Worm (Caenorhabditis elegans) whole organism, L1 larva: ENCODE results near the gene str-249.

Source experiments
- C04F5.9 ChIP-seq: sonication (generic microtip); optimal IDR thresholded peaks from 2 replicates; lab custom pipeline; 2016; ENCODE audit warnings: missing genetic modification characterization, missing compliant biosample characterization
- C16A3.4 ChIP-seq: fragments of 150-350 bp; optimal IDR thresholded peaks from 2 replicates; lab custom pipeline; 2014; ENCODE audit warnings: missing biosample characterization, missing genetic modification characterization
- C34B4.2 ChIP-seq: sonication (generic microtip); optimal IDR thresholded peaks from 2 replicates; lab custom pipeline; 2017; ENCODE audit warnings: mild to moderate bottlenecking, missing genetic modification characterization, missing compliant biosample characterization
- aly-2 ChIP-seq: fragments of 150-350 bp; optimal IDR thresholded peaks from 2 replicates; lab custom pipeline; 2014; ENCODE audit warnings: missing biosample characterization, missing genetic modification characterization
- ceh-63 ChIP-seq: fragments of 200-800 bp; sonication (Bioruptor generic); optimal IDR thresholded peaks from 2 replicates; lab custom pipeline; 2018; ENCODE audit warnings: mild to moderate bottlenecking, missing genetic modification characterization, missing compliant biosample characterization
- ceh-8 ChIP-seq: fragments of 200-800 bp; sonication (Bioruptor generic); optimal IDR thresholded peaks from 2 replicates; lab custom pipeline; 2018; ENCODE audit warnings: mild to moderate bottlenecking, missing genetic modification characterization, moderate library complexity, missing compliant biosample characterization
- ceh-88 ChIP-seq: fragments of 200-800 bp; sonication (Bioruptor generic); IDR thresholded peaks from 2 replicates; pipeline ENCODE4 v1.3.6; 2022; ENCODE audit warnings: missing genetic modification characterization, missing compliant biosample characterization
- ceh-90 ChIP-seq: sonication (generic microtip); optimal IDR thresholded peaks from 2 replicates; lab custom pipeline; 2016; ENCODE audit warnings: missing genetic modification characterization, missing compliant biosample characterization
- ces-1 ChIP-seq: fragments of 150-350 bp; optimal IDR thresholded peaks from 2 replicates; lab custom pipeline; 2014; ENCODE audit warnings: missing biosample characterization, missing genetic modification reagents, missing genetic modification characterization
- dpl-1 ChIP-seq, 3 experiments: fragments of 150-350 bp in 2 of 3; sonication (generic microtip) in 1 of 3; optimal IDR thresholded peaks; 2 replicates each; lab custom pipeline; 2014 to 2017; ENCODE audit warnings: missing biosample characterization in 3 of 3, missing genetic modification characterization in 3 of 3, missing genetic modification reagents in 3 of 3
- dsc-1 ChIP-seq: sonication (generic microtip); optimal IDR thresholded peaks from 2 replicates; lab custom pipeline; 2016; ENCODE audit warnings: mild to moderate bottlenecking, missing genetic modification characterization, missing compliant biosample characterization
- egl-13 ChIP-seq: sonication (generic microtip); optimal IDR thresholded peaks from 2 replicates; lab custom pipeline; 2016; ENCODE audit warnings: missing genotype, missing genetic modification reagents, missing genetic modification characterization, missing compliant biosample characterization
- egl-27 ChIP-seq, 2 experiments: fragments of 150-350 bp in 1 of 2; sonication (generic microtip); optimal IDR thresholded peaks; 3 replicates each; lab custom pipeline; 2017 to 2018; ENCODE audit warnings: missing biosample characterization in 2 of 2, missing genetic modification characterization in 2 of 2, missing genetic modification reagents in 2 of 2
- elt-2 ChIP-seq: sonication (generic microtip); optimal IDR thresholded peaks from 2 replicates; lab custom pipeline; 2016; ENCODE audit warnings: missing genetic modification characterization, mild to moderate bottlenecking, inconsistent platforms, missing compliant biosample characterization, missing genetic modification reagents
- fkh-4 ChIP-seq: sonication (generic microtip); optimal IDR thresholded peaks from 2 replicates; lab custom pipeline; 2016; ENCODE audit warnings: missing compliant biosample characterization, missing genetic modification characterization, borderline replicate concordance
- fkh-8 ChIP-seq: sonication (generic microtip); optimal IDR thresholded peaks from 2 replicates; lab custom pipeline; 2016; ENCODE audit warnings: mild to moderate bottlenecking, missing genetic modification characterization, missing compliant biosample characterization
- grh-1 ChIP-seq: fragments of 200-800 bp; sonication (Bioruptor generic); IDR thresholded peaks from 2 replicates; pipeline ENCODE4 v1.3.6; 2022; ENCODE audit warnings: missing genetic modification reagents, missing genetic modification characterization, missing compliant biosample characterization
- hlh-17 ChIP-seq: fragments of 200-800 bp; sonication (Bioruptor generic); optimal IDR thresholded peaks from 2 replicates; lab custom pipeline; 2018; ENCODE audit warnings: missing genetic modification characterization, mild to moderate bottlenecking, missing compliant biosample characterization, moderate library complexity, borderline replicate concordance
- hpl-2 ChIP-seq: fragments of 150-350 bp; optimal IDR thresholded peaks from 2 replicates; lab custom pipeline; 2014; ENCODE audit warnings: missing biosample characterization, missing genetic modification reagents, missing genetic modification characterization
- irx-1 ChIP-seq: sonication (generic microtip); optimal IDR thresholded peaks from 2 replicates; lab custom pipeline; 2016; ENCODE audit warnings: missing genetic modification characterization, missing compliant biosample characterization
- isw-1 ChIP-seq: fragments of 200-800 bp; sonication (Bioruptor generic); IDR thresholded peaks from 2 replicates; pipeline ENCODE4 v1.3.6; 2022; ENCODE audit warnings: missing genetic modification characterization, missing compliant biosample characterization
- lin-15B ChIP-seq: fragments of 150-350 bp; sonication (generic microtip); optimal IDR thresholded peaks from 3 replicates; lab custom pipeline; 2014; ENCODE audit warnings: missing biosample characterization, missing genetic modification characterization
- lin-39 ChIP-seq: fragments of 150-350 bp; optimal IDR thresholded peaks from 2 replicates; lab custom pipeline; 2014; ENCODE audit warnings: missing biosample characterization, missing genetic modification reagents, missing genetic modification characterization
- lir-3 ChIP-seq: sonication (generic microtip); optimal IDR thresholded peaks from 2 replicates; lab custom pipeline; 2016; ENCODE audit warnings: mild to moderate bottlenecking, missing genetic modification characterization, moderate library complexity, missing compliant biosample characterization; ENCODE audit not compliant: poor library complexity
- mef-2 ChIP-seq: fragments of 150-350 bp; optimal IDR thresholded peaks from 2 replicates; lab custom pipeline; 2014; ENCODE audit warnings: missing biosample characterization, missing genetic modification characterization
- nhr-12 ChIP-seq: sonication (generic microtip); optimal IDR thresholded peaks from 2 replicates; lab custom pipeline; 2017; ENCODE audit warnings: missing biosample characterization, missing genetic modification characterization
- nhr-19 ChIP-seq: fragments of 200-800 bp; sonication (Bioruptor generic); conservative IDR thresholded peaks from 2 replicates; pipeline ENCODE4 v1.3.6; 2022; ENCODE audit warnings: missing genetic modification characterization, missing compliant biosample characterization
- nhr-237 ChIP-seq: fragments of 150-350 bp; optimal IDR thresholded peaks from 2 replicates; lab custom pipeline; 2014; ENCODE audit warnings: missing biosample characterization, missing genetic modification characterization
- nhr-47 ChIP-seq: sonication (generic microtip); optimal IDR thresholded peaks from 2 replicates; lab custom pipeline; 2016; ENCODE audit warnings: mild to moderate bottlenecking, missing genetic modification characterization, moderate library complexity, missing compliant biosample characterization
- nhr-71 ChIP-seq: sonication (generic microtip); optimal IDR thresholded peaks from 2 replicates; lab custom pipeline; 2016; ENCODE audit warnings: mild to moderate bottlenecking, missing genetic modification characterization, moderate library complexity, missing compliant biosample characterization
- nhr-77 ChIP-seq: fragments of 150-350 bp; optimal IDR thresholded peaks from 2 replicates; lab custom pipeline; 2014; ENCODE audit warnings: missing biosample characterization, missing genetic modification characterization
- nhr-85 ChIP-seq: sonication (generic microtip); peaks from one replicate; lab custom pipeline; 2016; ENCODE audit warnings: missing genetic modification characterization, inconsistent platforms, missing compliant biosample characterization
- nhr-90 ChIP-seq: sonication (generic microtip); optimal IDR thresholded peaks from 2 replicates; lab custom pipeline; 2016; ENCODE audit warnings: mild to moderate bottlenecking, missing genetic modification characterization, missing compliant biosample characterization; ENCODE audit not compliant: poor library complexity
- pqm-1 ChIP-seq: sonication (generic microtip); optimal IDR thresholded peaks from 3 replicates; lab custom pipeline; 2017; ENCODE audit warnings: missing biosample characterization, missing genetic modification characterization
- skn-1 ChIP-seq: fragments of 150-350 bp; optimal IDR thresholded peaks from 2 replicates; lab custom pipeline; 2014; ENCODE audit warnings: missing biosample characterization, missing genetic modification characterization
- sox-4 ChIP-seq: sonication (generic microtip); optimal IDR thresholded peaks from 2 replicates; lab custom pipeline; 2016; ENCODE audit warnings: missing genetic modification characterization, missing compliant biosample characterization
- sup-37 ChIP-seq: fragments of 200-800 bp; sonication (Bioruptor generic); optimal IDR thresholded peaks from 2 replicates; lab custom pipeline; 2018; ENCODE audit warnings: mild to moderate bottlenecking, missing genetic modification characterization, missing compliant biosample characterization
- tbx-2 ChIP-seq: sonication (generic microtip); optimal IDR thresholded peaks from 2 replicates; lab custom pipeline; 2016; ENCODE audit warnings: missing genetic modification characterization, missing compliant biosample characterization
- tlp-1 ChIP-seq: fragments of 150-350 bp; optimal IDR thresholded peaks from 2 replicates; lab custom pipeline; 2014; ENCODE audit warnings: missing biosample characterization, missing genetic modification characterization
- unc-30 ChIP-seq: sonication (generic microtip); optimal IDR thresholded peaks from 2 replicates; lab custom pipeline; 2017; ENCODE audit warnings: missing biosample characterization, missing genetic modification characterization
- unc-62 ChIP-seq: fragments of 150-350 bp; optimal IDR thresholded peaks from 2 replicates; lab custom pipeline; 2014; ENCODE audit warnings: missing biosample characterization, missing genetic modification reagents, missing genetic modification characterization
- zag-1 ChIP-seq: fragments of 150-350 bp; optimal IDR thresholded peaks from 2 replicates; lab custom pipeline; 2014; ENCODE audit warnings: missing biosample characterization, missing genetic modification characterization

Gene str-249

ce11 chrIV:7188528-7189422 is 2.1 kb upstream of the str-249 start, which contains the start of gene srlf-7 (continued):
- TF ChIP-seq fkh-4 (tag; lab: Kevin White, UChicago) (no peak), ces-1 (GFP tag; lab: Kevin White, UChicago) (no peak), hpl-2 (GFP tag; lab: Kevin White, UChicago) (no peak), unc-62 (GFP tag; lab: Kevin White, UChicago) (no peak), tlp-1 (tag; lab: Kevin White, UChicago) (no peak), lin-15B (no peak), dsc-1 (tag; lab: Kevin White, UChicago) (no peak), egl-27 (tag; optimal IDR thresholded peaks at IDR 0.05; lab: Kevin White, UChicago) (no peak), egl-13 (tag; lab: Kevin White, UChicago) (no peak), sox-4 (tag; lab: Kevin White, UChicago) (no peak), nhr-90 (peak; percentile 77), nhr-71 (tag; lab: Kevin White, UChicago) (peak; percentile 78), C16A3.4 (tag; lab: Kevin White, UChicago) (peak; percentile 37), mef-2 (no peak), fkh-8 (tag; lab: Kevin White, UChicago) (no peak), ceh-63 (GFP tag; lab: Kevin White, UChicago) (no peak), nhr-47 (no peak), C34B4.2 (tag; lab: Kevin White, UChicago) (no peak), nhr-77 (tag; lab: Kevin White, UChicago) (peak; percentile 58), lin-39 (tag; lab: Kevin White, UChicago) (no peak), ceh-88 (no peak), nhr-12 (tag; lab: Kevin White, UChicago) (no peak), unc-30 (tag; lab: Kevin White, UChicago) (no peak), elt-2 (tag; lab: Kevin White, UChicago) (peak; percentile 99), pqm-1 (no peak), sup-37 (GFP tag; lab: Kevin White, UChicago) (no peak), ceh-90 (no peak), lir-3 (tag; lab: Kevin White, UChicago) (no peak), isw-1 (no peak), grh-1 (GFP tag; lab: Robert Waterston, UW) (no peak), dpl-1 (GFP tag; optimal IDR thresholded peaks at IDR 0.05; lab: Kevin White, UChicago) (peak in 1 of 3 experiments; percentile 36)

- no peak for TF ChIP-seq aly-2 (tag; lab: Kevin White, UChicago)
- TF ChIP-seq fkh-8 (tag; lab: Kevin White, UChicago) = no peak
- TF ChIP-seq skn-1 (tag; lab: Kevin White, UChicago) = no peak
These were observed 1.4 kb upstream of the str-249 start, which contains the start of gene C42D4.13 for ce11 chrIV:7188030-7188429. Gene C42D4.13 (minus strand): TSS chrIV:7188130.

- TF ChIP-seq C04F5.9 (tag; lab: Kevin White, UChicago) (no peak), fkh-8 (tag; lab: Kevin White, UChicago) (no peak), zag-1 (tag; lab: Kevin White, UChicago) (no peak), ces-1 (GFP tag; lab: Kevin White, UChicago) (no peak), ceh-8 (no peak), nhr-19 (GFP tag; lab: Robert Waterston, UW) (no peak), tbx-2 (tag; lab: Kevin White, UChicago) (no peak), nhr-237 (tag; lab: Kevin White, UChicago) (no peak), irx-1 (tag; lab: Kevin White, UChicago) (no peak), hlh-17 (GFP tag; lab: Kevin White, UChicago) (no peak), nhr-85 (tag; lab: Kevin White, UChicago) (no peak)
These were observed 2.1 kb downstream of the str-249 start, which contains the start of gene clec-179 for ce11 chrIV:7184597-7184996. Gene clec-179 (minus strand): TSS chrIV:7184697.
